Worm (Caenorhabditis elegans) whole organism, L4/young adult: Measurements from ENCODE around the gene clec-175.

ENCODE experiments used
- W03F9.2 ChIP-seq: fragments of 150-350 bp; optimal IDR thresholded peaks from 2 replicates; lab custom pipeline; 2014; ENCODE audit warnings: missing biosample characterization, missing genetic modification characterization
- dao-5 ChIP-seq: sonication (generic microtip); optimal IDR thresholded peaks from 2 replicates; lab custom pipeline; 2016; ENCODE audit warnings: missing genotype, missing genetic modification characterization, moderate library complexity, missing compliant biosample characterization
- him-1 ChIP-seq: sonication (generic microtip); optimal IDR thresholded peaks from 2 replicates; lab custom pipeline; 2016; ENCODE audit warnings: missing genotype, missing genetic modification reagents, missing genetic modification characterization, missing compliant biosample characterization

DNA sequence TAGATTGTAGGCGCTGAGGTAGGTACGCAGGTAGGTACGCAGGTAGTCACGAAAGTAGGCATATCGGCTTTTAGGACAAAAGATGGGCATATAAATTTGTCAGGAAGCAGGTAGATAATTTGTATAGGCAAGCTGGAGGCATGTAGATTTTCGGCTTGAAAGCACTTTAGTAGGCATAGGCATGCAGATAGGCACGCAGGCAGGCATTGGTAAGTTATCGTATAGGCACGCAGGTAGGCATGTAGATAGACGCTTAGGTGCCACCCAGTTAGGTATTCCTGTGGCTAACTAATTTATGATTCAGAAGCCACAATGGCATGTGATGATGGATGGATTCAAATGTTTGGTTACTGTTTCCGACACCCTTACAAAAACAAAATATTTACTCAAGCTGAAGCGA is 897 bp downstream of the clec-175 start:
- TF ChIP-seq him-1 (no peak), dao-5 (tag; lab: Kevin White, UChicago) (no peak), W03F9.2 (tag; lab: Kevin White, UChicago) (no peak)
